Worm (Caenorhabditis elegans) whole organism, L4 larva: ENCODE measurements around the gene F54H12.2.
"Not testable (repeated sequence)": the region's sequence is repeated elsewhere in the genome, so short reads cannot be mapped to it uniquely, and the experiment has no call there.

Experiments used
- R02D3.7 ChIP-seq: fragments of 150-350 bp; sonication (generic microtip); optimal IDR thresholded peaks from 3 replicates; lab custom pipeline; 2014; ENCODE audit warnings: missing biosample characterization, missing genetic modification characterization
- Y5F2A.4 ChIP-seq: fragments of 200-800 bp; sonication (Bioruptor generic); optimal IDR thresholded peaks from 2 replicates; lab custom pipeline; 2018; ENCODE audit warnings: mild to moderate bottlenecking, missing genetic modification characterization, missing compliant biosample characterization
- aha-1 ChIP-seq: fragments of 150-350 bp; peaks from one replicate; lab custom pipeline; 2014; ENCODE audit warnings: missing biosample characterization, missing genetic modification characterization
- daf-12 ChIP-seq: fragments of 150-350 bp; optimal IDR thresholded peaks from 2 replicates; lab custom pipeline; 2014; ENCODE audit warnings: missing biosample characterization, missing genetic modification reagents, missing genetic modification characterization
- hlh-30 ChIP-seq: sonication (generic microtip); optimal IDR thresholded peaks from 2 replicates; lab custom pipeline; 2017; ENCODE audit warnings: antibody characterized with exemption, mild to moderate bottlenecking, missing genetic modification characterization, missing compliant biosample characterization; ENCODE audit not compliant: insufficient read depth
- jun-1 ChIP-seq: fragments of 150-350 bp; optimal IDR thresholded peaks from 2 replicates; lab custom pipeline; 2014; ENCODE audit warnings: missing biosample characterization, missing genetic modification reagents, missing genetic modification characterization
- lin-1 ChIP-seq: fragments of 200-800 bp; sonication (Bioruptor generic); IDR thresholded peaks from 2 replicates; pipeline ENCODE4 v1.3.6; 2022; ENCODE audit warnings: missing genetic modification reagents, missing genetic modification characterization, missing compliant biosample characterization
- lin-39 ChIP-seq: fragments of 150-350 bp; optimal IDR thresholded peaks from 2 replicates; lab custom pipeline; 2014; ENCODE audit warnings: missing biosample characterization, missing genetic modification reagents, missing genetic modification characterization
- madf-9 ChIP-seq: fragments of 200-800 bp; sonication (Bioruptor generic); conservative IDR thresholded peaks from 2 replicates; pipeline ENCODE4 v1.3.6; 2022; ENCODE audit warnings: missing genetic modification reagents, missing genetic modification characterization, missing compliant biosample characterization
- nhr-111 ChIP-seq: fragments of 200-800 bp; sonication (Bioruptor generic); optimal IDR thresholded peaks from 2 replicates; lab custom pipeline; 2018; ENCODE audit warnings: mild to moderate bottlenecking, missing genetic modification characterization, missing compliant biosample characterization
- zfp-3 ChIP-seq: fragments of 200-800 bp; sonication (Bioruptor generic); conservative IDR thresholded peaks from 2 replicates; pipeline ENCODE4 v1.3.6; 2022; ENCODE audit warnings: missing genetic modification reagents, missing genetic modification characterization, missing compliant biosample characterization
- ztf-7 ChIP-seq: fragments of 150-350 bp; optimal IDR thresholded peaks from 2 replicates; lab custom pipeline; 2014; ENCODE audit warnings: missing biosample characterization, missing genetic modification characterization

ce11 chrIII:7964281-7964680 is at the start of gene F54H12.2:
- TF ChIP-seq zfp-3 (GFP tag; lab: Robert Waterston, UW); aha-1 (tag; lab: Kevin White, UChicago); madf-9 (GFP tag; lab: Robert Waterston, UW); lin-39 (tag; lab: Kevin White, UChicago); Y5F2A.4; hlh-30 (tag; lab: Kevin White, UChicago); lin-1 (GFP tag; lab: Robert Waterston, UW); nhr-111; jun-1 (tag; lab: Kevin White, UChicago); R02D3.7 (tag; lab: Kevin White, UChicago); ztf-7 (tag; lab: Kevin White, UChicago); daf-12: not testable (repeated sequence)
